Worm (Caenorhabditis elegans) whole organism, midembryonic: ENCODE data around the gene C16C8.16.

ENCODE experiments used
- T22C8.4 ChIP-seq: fragments of 200-800 bp; sonication (Bioruptor generic); IDR thresholded peaks from 2 replicates; pipeline ENCODE4 v1.3.6; 2022; ENCODE audit warnings: missing genetic modification characterization, missing compliant biosample characterization
- cog-1 ChIP-seq: sonication (generic microtip); optimal IDR thresholded peaks from 2 replicates; lab custom pipeline; 2016; ENCODE audit warnings: missing genetic modification characterization, missing compliant biosample characterization
- flt-1 ChIP-seq: fragments of 200-800 bp; sonication (Bioruptor generic); IDR thresholded peaks from 2 replicates; pipeline ENCODE4 v1.3.6; 2022; ENCODE audit warnings: missing genetic modification characterization, missing compliant biosample characterization
- klf-2 ChIP-seq: fragments of 200-800 bp; sonication (Bioruptor generic); conservative IDR thresholded peaks from 2 replicates; pipeline ENCODE4 v1.3.6; 2022; ENCODE audit warnings: missing genetic modification reagents, missing genetic modification characterization, missing compliant biosample characterization
- med-1 ChIP-seq: sonication (generic microtip); optimal IDR thresholded peaks from 2 replicates; lab custom pipeline; 2017; ENCODE audit warnings: missing genetic modification characterization, mild to moderate bottlenecking, missing compliant biosample characterization, antibody characterized with exemption, missing genetic modification reagents; ENCODE audit not compliant: insufficient read depth

DNA sequence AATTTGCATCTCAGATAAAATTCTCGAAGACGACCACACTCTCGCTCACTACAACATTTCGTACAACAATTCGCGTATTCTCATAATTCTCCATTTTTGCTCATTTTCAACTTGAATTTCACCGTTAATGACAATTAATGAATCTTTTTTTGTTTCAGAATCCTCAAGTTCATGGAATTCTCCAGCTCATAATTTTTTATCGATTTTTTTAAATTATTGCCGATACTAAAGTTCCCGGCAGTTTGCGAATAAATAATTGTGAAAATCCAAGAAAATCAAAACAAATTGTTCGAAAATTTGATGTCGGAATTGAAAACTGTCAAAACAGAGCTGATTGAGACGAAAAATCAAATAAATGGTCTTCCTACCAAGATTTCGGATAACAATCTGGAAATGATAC, 2.4 kb downstream of the C16C8.16 start, which contains the start of gene C16C8.21:
- TF ChIP-seq flt-1 (GFP tag; lab: Robert Waterston, UW): no peak
- TF ChIP-seq med-1 (GFP tag; lab: Kevin White, UChicago): no peak
- no peak for TF ChIP-seq cog-1 (tag; lab: Kevin White, UChicago)
- no peak for TF ChIP-seq T22C8.4
- no peak for TF ChIP-seq klf-2 (GFP tag; lab: Robert Waterston, UW)
